Worm (Caenorhabditis elegans) whole organism, midembryonic: Measurements from ENCODE around the gene H08M01.1.

Source experiments
- T22C8.4 ChIP-seq: fragments of 200-800 bp; sonication (Bioruptor generic); IDR thresholded peaks from 2 replicates; pipeline ENCODE4 v1.3.6; 2022; ENCODE audit warnings: missing genetic modification characterization, missing compliant biosample characterization
- cog-1 ChIP-seq: sonication (generic microtip); optimal IDR thresholded peaks from 2 replicates; lab custom pipeline; 2016; ENCODE audit warnings: missing genetic modification characterization, missing compliant biosample characterization
- flt-1 ChIP-seq: fragments of 200-800 bp; sonication (Bioruptor generic); IDR thresholded peaks from 2 replicates; pipeline ENCODE4 v1.3.6; 2022; ENCODE audit warnings: missing genetic modification characterization, missing compliant biosample characterization
- klf-2 ChIP-seq: fragments of 200-800 bp; sonication (Bioruptor generic); conservative IDR thresholded peaks from 2 replicates; pipeline ENCODE4 v1.3.6; 2022; ENCODE audit warnings: missing genetic modification reagents, missing genetic modification characterization, missing compliant biosample characterization
- med-1 ChIP-seq: sonication (generic microtip); optimal IDR thresholded peaks from 2 replicates; lab custom pipeline; 2017; ENCODE audit warnings: missing genetic modification characterization, mild to moderate bottlenecking, missing compliant biosample characterization, antibody characterized with exemption, missing genetic modification reagents; ENCODE audit not compliant: insufficient read depth
- ref-1 ChIP-seq: fragments of 200-800 bp; sonication (Bioruptor generic); conservative IDR thresholded peaks from 2 replicates; pipeline ENCODE4 v1.3.6; 2022; ENCODE audit warnings: missing genetic modification reagents, missing genetic modification characterization, missing compliant biosample characterization

ce11 chrIV:13866754-13867153, 30.6 kb upstream of the H08M01.1 start, which contains the start of gene B0513.90:
- TF ChIP-seq T22C8.4 (GFP tag; lab: Robert Waterston, UW) (no peak), med-1 (GFP tag; lab: Kevin White, UChicago) (no peak), cog-1 (tag; lab: Kevin White, UChicago) (no peak), flt-1 (no peak), ref-1 (no peak), klf-2 (no peak)
